Fruit fly (Drosophila melanogaster) whole organism, embryonic: ENCODE data around the gene CG15471.

Experiments used
- Adf1 ChIP-seq: fragments of 200-800 bp; sonication (Bioruptor generic); IDR thresholded peaks from 2 replicates; pipeline ENCODE4 v1.3.6; 2022; ENCODE audit warnings: missing biosample characterization, missing genetic modification characterization
- Atf6 ChIP-seq: fragments of 200-800 bp; sonication (Bioruptor generic); IDR thresholded peaks from 2 replicates; pipeline ENCODE4 v1.3.6; 2022; ENCODE audit warnings: missing biosample characterization, missing genetic modification characterization
- CG11696 ChIP-seq: fragments of 200-800 bp; sonication (Bioruptor generic); IDR thresholded peaks from 2 replicates; pipeline ENCODE4 v1.3.6; 2022; ENCODE audit warnings: missing biosample characterization, missing genetic modification characterization
- CG14050 ChIP-seq: fragments of 200-800 bp; sonication (Bioruptor generic); IDR thresholded peaks from 3 replicates; pipeline ENCODE4 v1.3.6; 2022; ENCODE audit warnings: missing biosample characterization, missing genetic modification characterization
- CG15011 ChIP-seq: fragments of 200-800 bp; sonication (Bioruptor generic); optimal IDR thresholded peaks from 3 replicates; lab custom pipeline; 2018; ENCODE audit warnings: missing biosample characterization, mild to moderate bottlenecking, missing genetic modification characterization
- CG15696 ChIP-seq: fragments of 200-800 bp; sonication (Bioruptor generic); optimal IDR thresholded peaks from 2 replicates; lab custom pipeline; 2019; ENCODE audit warnings: missing biosample characterization, mild to moderate bottlenecking, missing genetic modification characterization, moderate library complexity
- CG17802 ChIP-seq: fragments of 200-800 bp; sonication (Bioruptor generic); optimal IDR thresholded peaks from 2 replicates; lab custom pipeline; 2018; ENCODE audit warnings: missing biosample characterization, mild to moderate bottlenecking, missing genetic modification characterization, moderate library complexity
- CG17829 ChIP-seq: fragments of 200-800 bp; optimal IDR thresholded peaks from 2 replicates; lab custom pipeline; 2019; ENCODE audit warnings: missing biosample characterization, mild to moderate bottlenecking, missing genetic modification characterization, moderate library complexity
- CG2202 ChIP-seq: fragments of 200-800 bp; sonication (Bioruptor generic); optimal IDR thresholded peaks from 2 replicates; lab custom pipeline; 2018; ENCODE audit warnings: missing biosample characterization, mild to moderate bottlenecking, missing genetic modification characterization
- CG2678 ChIP-seq: fragments of 200-800 bp; sonication (Bioruptor generic); optimal IDR thresholded peaks from 3 replicates; lab custom pipeline; 2019; ENCODE audit warnings: missing biosample characterization, mild to moderate bottlenecking, missing genetic modification characterization, moderate library complexity
- CG3163 ChIP-seq: fragments of 200-800 bp; sonication (Bioruptor generic); optimal IDR thresholded peaks from 3 replicates; lab custom pipeline; 2016; ENCODE audit warnings: missing biosample characterization, missing genetic modification characterization
- CG3407 ChIP-seq: fragments of 200-800 bp; sonication (Bioruptor generic); optimal IDR thresholded peaks from 2 replicates; lab custom pipeline; 2018; ENCODE audit warnings: missing biosample characterization, mild to moderate bottlenecking, missing genetic modification characterization
- CG34376 ChIP-seq: fragments of 200-800 bp; sonication (Bioruptor generic); optimal IDR thresholded peaks from 2 replicates; lab custom pipeline; 2018; ENCODE audit warnings: missing biosample characterization, mild to moderate bottlenecking, missing genetic modification characterization
- CG9876 ChIP-seq: fragments of 200-800 bp; sonication (Bioruptor generic); optimal IDR thresholded peaks from 2 replicates; lab custom pipeline; 2016; ENCODE audit warnings: missing biosample characterization, missing genetic modification characterization
- Camta ChIP-seq: fragments of 200-800 bp; sonication (Bioruptor generic); optimal IDR thresholded peaks from 2 replicates; lab custom pipeline; 2016; ENCODE audit warnings: missing biosample characterization, missing genetic modification characterization
- Chrac-16 ChIP-seq: fragments of 200-800 bp; sonication (Bioruptor generic); optimal IDR thresholded peaks from 3 replicates; lab custom pipeline; 2016; ENCODE audit warnings: missing biosample characterization, missing genetic modification characterization
- Dbx ChIP-seq: fragments of 200-800 bp; sonication (Bioruptor generic); IDR thresholded peaks from 3 replicates; pipeline ENCODE4 v1.3.6; 2022; ENCODE audit warnings: missing biosample characterization, missing genetic modification characterization
- E2f2 ChIP-seq: fragments of 200-800 bp; sonication (Bioruptor generic); IDR thresholded peaks from 2 replicates; pipeline ENCODE4 v1.3.6; 2022; ENCODE audit warnings: missing biosample characterization, missing genetic modification characterization
- Gug ChIP-seq: fragments of 200-800 bp; sonication (Bioruptor generic); IDR thresholded peaks from 4 replicates; pipeline ENCODE4 v1.3.6; 2022; ENCODE audit warnings: missing biosample characterization, missing genetic modification characterization
- H15 ChIP-seq: fragments of 200-800 bp; sonication (Bioruptor generic); IDR thresholded peaks from 3 replicates; pipeline ENCODE4 v1.3.6; 2022; ENCODE audit warnings: missing biosample characterization, missing genetic modification characterization
- HLH54F ChIP-seq: fragments of 200-800 bp; sonication (Bioruptor generic); optimal IDR thresholded peaks from 3 replicates; lab custom pipeline; 2016; ENCODE audit warnings: missing biosample characterization, missing genetic modification characterization
- Hr3 ChIP-seq: fragments of 200-800 bp; sonication (Bioruptor generic); optimal IDR thresholded peaks from 3 replicates; lab custom pipeline; 2016; ENCODE audit warnings: missing biosample characterization, missing genetic modification characterization
- Max ChIP-seq: fragments of 200-800 bp; sonication (Bioruptor generic); optimal IDR thresholded peaks from 2 replicates; lab custom pipeline; 2016; ENCODE audit warnings: missing biosample characterization, mild to moderate bottlenecking, missing genetic modification characterization
- Mes4 ChIP-seq: fragments of 200-800 bp; sonication (Bioruptor generic); optimal IDR thresholded peaks from 2 replicates; lab custom pipeline; 2016; ENCODE audit warnings: missing biosample characterization, missing genetic modification characterization
- Nf-YB ChIP-seq: fragments of 200-800 bp; sonication (Bioruptor generic); optimal IDR thresholded peaks from 3 replicates; lab custom pipeline; 2019; ENCODE audit warnings: missing biosample characterization, mild to moderate bottlenecking, missing genetic modification characterization, moderate library complexity
- Six4 ChIP-seq: fragments of 200-800 bp; sonication (Bioruptor generic); optimal IDR thresholded peaks from 2 replicates; lab custom pipeline; 2016; ENCODE audit warnings: missing biosample characterization, missing genetic modification characterization
- Sox100B ChIP-seq: fragments of 200-800 bp; sonication (Bioruptor generic); optimal IDR thresholded peaks from 3 replicates; lab custom pipeline; 2018; ENCODE audit warnings: missing biosample characterization, mild to moderate bottlenecking, missing genetic modification characterization
- Sry-β ChIP-seq: fragments of 200-800 bp; sonication (Bioruptor generic); optimal IDR thresholded peaks from 2 replicates; lab custom pipeline; 2018; ENCODE audit warnings: missing biosample characterization, mild to moderate bottlenecking, missing genetic modification characterization, moderate library complexity
- Vsx1 ChIP-seq: fragments of 200-800 bp; sonication (Bioruptor generic); optimal IDR thresholded peaks from 2 replicates; lab custom pipeline; 2017; ENCODE audit warnings: missing biosample characterization, mild to moderate bottlenecking, missing genetic modification characterization, missing genetic modification reagents
- abd-A ChIP-seq: fragments of 200-800 bp; sonication (Bioruptor generic); optimal IDR thresholded peaks from 3 replicates; lab custom pipeline; 2019; ENCODE audit warnings: missing biosample characterization, mild to moderate bottlenecking, missing genetic modification characterization, moderate library complexity
- az2 ChIP-seq: fragments of 200-800 bp; sonication (Bioruptor generic); optimal IDR thresholded peaks from 3 replicates; lab custom pipeline; 2016; ENCODE audit warnings: missing biosample characterization, missing genetic modification characterization
- bowl ChIP-seq: fragments of 200-800 bp; sonication (Bioruptor generic); IDR thresholded peaks from 2 replicates; pipeline ENCODE4 v1.3.6; 2022; ENCODE audit warnings: missing biosample characterization, missing genetic modification characterization
- emc ChIP-seq: fragments of 200-800 bp; sonication (Bioruptor generic); optimal IDR thresholded peaks from 2 replicates; lab custom pipeline; 2016; ENCODE audit warnings: missing biosample characterization, missing genetic modification characterization
- ftz-f1 ChIP-seq: fragments of 200-800 bp; sonication (Bioruptor generic); optimal IDR thresholded peaks from 2 replicates; lab custom pipeline; 2016; ENCODE audit warnings: missing biosample characterization, missing genetic modification characterization
- luna ChIP-seq: fragments of 200-800 bp; sonication (Bioruptor generic); optimal IDR thresholded peaks from 2 replicates; lab custom pipeline; 2016; ENCODE audit warnings: missing biosample characterization, missing genetic modification characterization
- rib ChIP-seq: fragments of 200-800 bp; sonication (Bioruptor generic); IDR thresholded peaks from 2 replicates; pipeline ENCODE4 v1.3.6; 2022; ENCODE audit warnings: missing biosample characterization, missing genetic modification characterization
- sens-2 ChIP-seq: fragments of 200-800 bp; sonication (Bioruptor generic); IDR thresholded peaks from 2 replicates; pipeline ENCODE4 v1.3.6; 2022; ENCODE audit warnings: missing biosample characterization, missing genetic modification characterization
- tgo ChIP-seq: fragments of 200-800 bp; sonication (Bioruptor generic); IDR thresholded peaks from 3 replicates; pipeline ENCODE4 v1.3.6; 2022; ENCODE audit warnings: missing biosample characterization, missing genetic modification characterization
- tll ChIP-seq, 2 experiments: fragments of 200-800 bp in 1 of 2; fragments of >200 bp in 1 of 2; sonication (Bioruptor generic) in 1 of 2; optimal IDR thresholded peaks; 2 replicates each; lab custom pipeline; 2017 to 2019; ENCODE audit warnings: missing biosample characterization in 2 of 2, missing genetic modification characterization in 2 of 2, mild to moderate bottlenecking in 1 of 2, moderate library complexity in 1 of 2
- zfh2 ChIP-seq: fragments of 200-800 bp; sonication (Bioruptor generic); optimal IDR thresholded peaks from 2 replicates; lab custom pipeline; 2016; ENCODE audit warnings: missing biosample characterization, missing genetic modification characterization

The CG15471 gene

dm6 chrX:4783775-4784174 lies 1.2 kb upstream of the CG15471 start, which contains the start of gene CG6978:
CG6978 (plus strand) TSS chrX:4784075.
- no peak for TF ChIP-seq Adf1
- TF ChIP-seq sens-2 (GFP tag; lab: Robert Waterston, UW): no peak
- no peak for TF ChIP-seq CG15696 (tag; lab: Kevin White, UChicago)
- TF ChIP-seq E2f2 (GFP tag; lab: Robert Waterston, UW): no peak
- TF ChIP-seq tll (GFP tag; optimal IDR thresholded peaks at IDR 0.05; lab: Kevin White, UChicago): no peak
- no peak for TF ChIP-seq Sry-β (GFP tag; lab: Kevin White, UChicago)
- no peak for TF ChIP-seq Vsx1
- TF ChIP-seq HLH54F: no peak
- TF ChIP-seq CG34376 (GFP tag; lab: Kevin White, UChicago): no peak
- no peak for TF ChIP-seq rib (GFP tag; lab: Robert Waterston, UW)
- no peak for TF ChIP-seq Nf-YB (GFP tag; lab: Kevin White, UChicago)
- no peak for TF ChIP-seq CG14050
- no peak for TF ChIP-seq luna (GFP tag; lab: Kevin White, UChicago)
- no peak for TF ChIP-seq Six4 (GFP tag; lab: Kevin White, UChicago)
- TF ChIP-seq CG9876 (GFP tag; lab: Kevin White, UChicago): no peak
- no peak for TF ChIP-seq emc (GFP tag; lab: Kevin White, UChicago)
- no peak for TF ChIP-seq CG15011
- TF ChIP-seq Gug (GFP tag; lab: Robert Waterston, UW): no peak
- TF ChIP-seq az2: no peak

dm6 chrX:4777275-4777674 lies 5.3 kb downstream of the CG15471 start, which contains the start of gene CG2871:
CG2871 (minus strand) TSS chrX:4777375.
- TF ChIP-seq bowl: no peak
- no peak for TF ChIP-seq CG11696 (GFP tag; lab: Robert Waterston, UW)
- no peak for TF ChIP-seq CG3163
- TF ChIP-seq CG3407 (GFP tag; lab: Kevin White, UChicago): no peak
- no peak for TF ChIP-seq abd-A (tag; lab: Kevin White, UChicago)
- no peak for TF ChIP-seq CG2678 (tag; lab: Kevin White, UChicago)
- TF ChIP-seq Chrac-16 (GFP tag; lab: Kevin White, UChicago): no peak
- TF ChIP-seq, all 482 proteins: peak for 0

dm6 chrX:4771488-4771887 lies 11.1 kb downstream of the CG15471 start, which contains the start of gene Klf15:
Klf15 (minus strand) TSS chrX:4771588.
- TF ChIP-seq zfh2 (GFP tag; lab: Kevin White, UChicago) (no peak), Mes4 (GFP tag; lab: Kevin White, UChicago) (no peak), Max (GFP tag; lab: Kevin White, UChicago) (no peak), CG17802 (tag; lab: Kevin White, UChicago) (no peak), Camta (no peak), tgo (GFP tag; lab: Robert Waterston, UW) (no peak), H15 (no peak), Dbx (GFP tag; lab: Robert Waterston, UW) (no peak), ftz-f1 (GFP tag; lab: Kevin White, UChicago) (no peak), Sox100B (GFP tag; lab: Kevin White, UChicago) (no peak)

dm6 chrX:4770037-4770436 lies 12.6 kb downstream of the CG15471 start, which contains the start of gene CG15472:
CG15472 (minus strand) TSS chrX:4770137.
- TF ChIP-seq Hr3 (GFP tag; lab: Kevin White, UChicago): no peak
- no peak for TF ChIP-seq CG2202
- no peak for TF ChIP-seq Atf6 (GFP tag; lab: Robert Waterston, UW)
- TF ChIP-seq CG17829 (tag; lab: Kevin White, UChicago): no peak
- TF ChIP-seq, all 482 proteins: peak for 0
